Worm (Caenorhabditis elegans): ENCODE data around the gene ufd-1.

- TF ChIP-seq him-1 (tag; optimal IDR thresholded peaks at IDR 0.05) = no peak
- TF ChIP-seq dao-5 (tag; optimal IDR thresholded peaks at IDR 0.05) = no peak
Measured at ce11 chrIV:12349639-12350038, 18.9 kb upstream of the ufd-1 start, which contains the start of gene best-22.
